Worm (Caenorhabditis elegans) whole organism, L1 larva: ENCODE data around the gene F13H8.3.
A peak's percentile ranks its signal among the peaks of the same experiment; 100 is the strongest.

ENCODE experiments used
- F16B12.6 ChIP-seq: fragments of 150-350 bp; optimal IDR thresholded peaks from 2 replicates; lab custom pipeline; 2014; ENCODE audit warnings: missing biosample characterization, missing genetic modification characterization
- Y116A8C.19 ChIP-seq: sonication (generic microtip); optimal IDR thresholded peaks from 2 replicates; lab custom pipeline; 2016; ENCODE audit warnings: missing compliant biosample characterization, missing genetic modification characterization, borderline replicate concordance
- alr-1 ChIP-seq: fragments of 200-800 bp; sonication (Bioruptor generic); optimal IDR thresholded peaks from 2 replicates; lab custom pipeline; 2018; ENCODE audit warnings: borderline replicate concordance, mild to moderate bottlenecking, missing genetic modification characterization, missing compliant biosample characterization
- aly-2 ChIP-seq: fragments of 150-350 bp; optimal IDR thresholded peaks from 2 replicates; lab custom pipeline; 2014; ENCODE audit warnings: missing biosample characterization, missing genetic modification characterization
- blmp-1 ChIP-seq: fragments of 150-350 bp; optimal IDR thresholded peaks from 2 replicates; lab custom pipeline; 2014; ENCODE audit warnings: missing biosample characterization, missing genetic modification characterization
- ceh-63 ChIP-seq: fragments of 200-800 bp; sonication (Bioruptor generic); optimal IDR thresholded peaks from 2 replicates; lab custom pipeline; 2018; ENCODE audit warnings: mild to moderate bottlenecking, missing genetic modification characterization, missing compliant biosample characterization
- ceh-82 ChIP-seq, 3 experiments: fragments of 150-350 bp in 1 of 3; sonication (generic microtip) in 2 of 3; optimal IDR thresholded peaks; 2 replicates each; lab custom pipeline; 2014 to 2017; ENCODE audit warnings: missing biosample characterization in 3 of 3, missing genetic modification characterization in 3 of 3
- ceh-88 ChIP-seq: fragments of 200-800 bp; sonication (Bioruptor generic); IDR thresholded peaks from 2 replicates; pipeline ENCODE4 v1.3.6; 2022; ENCODE audit warnings: missing genetic modification characterization, missing compliant biosample characterization
- dpl-1 ChIP-seq, 3 experiments: fragments of 150-350 bp in 2 of 3; sonication (generic microtip) in 1 of 3; optimal IDR thresholded peaks; 2 replicates each; lab custom pipeline; 2014 to 2017; ENCODE audit warnings: missing biosample characterization in 3 of 3, missing genetic modification characterization in 3 of 3, missing genetic modification reagents in 3 of 3
- dsc-1 ChIP-seq: sonication (generic microtip); optimal IDR thresholded peaks from 2 replicates; lab custom pipeline; 2016; ENCODE audit warnings: mild to moderate bottlenecking, missing genetic modification characterization, missing compliant biosample characterization
- efl-1 ChIP-seq, 4 experiments: fragments of 150-350 bp; optimal IDR thresholded peaks in 3 of 4; peaks in 1 of 4; 1 replicate in 1 of 4; 2 replicates in 3 of 4; lab custom pipeline; 2014; ENCODE audit warnings: missing biosample characterization in 2 of 4, missing genetic modification characterization in 2 of 4, missing genetic modification reagents in 2 of 4
- elt-2 ChIP-seq: sonication (generic microtip); optimal IDR thresholded peaks from 2 replicates; lab custom pipeline; 2016; ENCODE audit warnings: missing genetic modification characterization, mild to moderate bottlenecking, inconsistent platforms, missing compliant biosample characterization, missing genetic modification reagents
- elt-3 ChIP-seq, 6 experiments: fragments of 150-350 bp in 1 of 6; sonication (generic microtip); optimal IDR thresholded peaks; 2 replicates each; lab custom pipeline; 2017 to 2018; ENCODE audit warnings: missing biosample characterization in 6 of 6, missing genetic modification characterization in 6 of 6, inconsistent platforms in 1 of 6
- fkh-8 ChIP-seq: sonication (generic microtip); optimal IDR thresholded peaks from 2 replicates; lab custom pipeline; 2016; ENCODE audit warnings: mild to moderate bottlenecking, missing genetic modification characterization, missing compliant biosample characterization
- fos-1 ChIP-seq: fragments of 150-350 bp; optimal IDR thresholded peaks from 2 replicates; lab custom pipeline; 2014; ENCODE audit warnings: missing biosample characterization, missing genetic modification characterization
- hpl-2 ChIP-seq: fragments of 150-350 bp; optimal IDR thresholded peaks from 2 replicates; lab custom pipeline; 2014; ENCODE audit warnings: missing biosample characterization, missing genetic modification reagents, missing genetic modification characterization
- irx-1 ChIP-seq: sonication (generic microtip); optimal IDR thresholded peaks from 2 replicates; lab custom pipeline; 2016; ENCODE audit warnings: missing genetic modification characterization, missing compliant biosample characterization
- isw-1 ChIP-seq: fragments of 200-800 bp; sonication (Bioruptor generic); IDR thresholded peaks from 2 replicates; pipeline ENCODE4 v1.3.6; 2022; ENCODE audit warnings: missing genetic modification characterization, missing compliant biosample characterization
- lin-13 ChIP-seq: fragments of 150-350 bp; optimal IDR thresholded peaks from 2 replicates; lab custom pipeline; 2014; ENCODE audit warnings: missing biosample characterization, missing genetic modification reagents, missing genetic modification characterization
- lin-35 ChIP-seq, 2 experiments: fragments of 150-350 bp; optimal IDR thresholded peaks; 2 replicates each; lab custom pipeline; 2014; ENCODE audit warnings: missing biosample characterization in 2 of 2, missing genetic modification characterization in 2 of 2, missing genetic modification reagents in 2 of 2
- lir-3 ChIP-seq: sonication (generic microtip); optimal IDR thresholded peaks from 2 replicates; lab custom pipeline; 2016; ENCODE audit warnings: mild to moderate bottlenecking, missing genetic modification characterization, moderate library complexity, missing compliant biosample characterization; ENCODE audit not compliant: poor library complexity
- lsy-2 ChIP-seq, 2 experiments: fragments of 150-350 bp; optimal IDR thresholded peaks; 2 replicates each; lab custom pipeline; 2014; ENCODE audit warnings: missing biosample characterization in 2 of 2, missing genetic modification characterization in 2 of 2
- mep-1 ChIP-seq: fragments of 150-350 bp; optimal IDR thresholded peaks from 2 replicates; lab custom pipeline; 2014; ENCODE audit warnings: missing biosample characterization, missing genetic modification characterization
- nhr-47 ChIP-seq: sonication (generic microtip); optimal IDR thresholded peaks from 2 replicates; lab custom pipeline; 2016; ENCODE audit warnings: mild to moderate bottlenecking, missing genetic modification characterization, moderate library complexity, missing compliant biosample characterization
- nhr-71 ChIP-seq: sonication (generic microtip); optimal IDR thresholded peaks from 2 replicates; lab custom pipeline; 2016; ENCODE audit warnings: mild to moderate bottlenecking, missing genetic modification characterization, moderate library complexity, missing compliant biosample characterization
- nhr-77 ChIP-seq: fragments of 150-350 bp; optimal IDR thresholded peaks from 2 replicates; lab custom pipeline; 2014; ENCODE audit warnings: missing biosample characterization, missing genetic modification characterization
- pax-3 ChIP-seq: fragments of 200-800 bp; sonication (Bioruptor generic); optimal IDR thresholded peaks from 2 replicates; lab custom pipeline; 2018; ENCODE audit warnings: mild to moderate bottlenecking, missing genetic modification characterization, moderate library complexity, missing compliant biosample characterization
- pqm-1 ChIP-seq: sonication (generic microtip); optimal IDR thresholded peaks from 3 replicates; lab custom pipeline; 2017; ENCODE audit warnings: missing biosample characterization, missing genetic modification characterization
- snpc-4 ChIP-seq: fragments of 150-350 bp; optimal IDR thresholded peaks from 2 replicates; lab custom pipeline; 2014; ENCODE audit warnings: missing biosample characterization, missing genetic modification characterization
- snu-23 ChIP-seq: sonication (generic microtip); optimal IDR thresholded peaks from 2 replicates; lab custom pipeline; 2016; ENCODE audit warnings: missing genetic modification characterization, missing compliant biosample characterization
- sox-4 ChIP-seq: sonication (generic microtip); optimal IDR thresholded peaks from 2 replicates; lab custom pipeline; 2016; ENCODE audit warnings: missing genetic modification characterization, missing compliant biosample characterization
- sup-37 ChIP-seq: fragments of 200-800 bp; sonication (Bioruptor generic); optimal IDR thresholded peaks from 2 replicates; lab custom pipeline; 2018; ENCODE audit warnings: mild to moderate bottlenecking, missing genetic modification characterization, missing compliant biosample characterization
- tbx-2 ChIP-seq: sonication (generic microtip); optimal IDR thresholded peaks from 2 replicates; lab custom pipeline; 2016; ENCODE audit warnings: missing genetic modification characterization, missing compliant biosample characterization
- unc-130 ChIP-seq: fragments of 150-350 bp; optimal IDR thresholded peaks from 2 replicates; lab custom pipeline; 2017; ENCODE audit warnings: missing biosample characterization, missing genetic modification characterization, inconsistent platforms
- unc-30 ChIP-seq: sonication (generic microtip); optimal IDR thresholded peaks from 2 replicates; lab custom pipeline; 2017; ENCODE audit warnings: missing biosample characterization, missing genetic modification characterization
- unc-62 ChIP-seq: fragments of 150-350 bp; optimal IDR thresholded peaks from 2 replicates; lab custom pipeline; 2014; ENCODE audit warnings: missing biosample characterization, missing genetic modification reagents, missing genetic modification characterization
- unc-86 ChIP-seq: sonication (generic microtip); optimal IDR thresholded peaks from 2 replicates; lab custom pipeline; 2016; ENCODE audit warnings: missing genetic modification characterization, missing compliant biosample characterization
- vab-15 ChIP-seq: sonication (generic microtip); optimal IDR thresholded peaks from 2 replicates; lab custom pipeline; 2017; ENCODE audit warnings: missing genotype, mild to moderate bottlenecking, missing genetic modification characterization, missing compliant biosample characterization
- xbp-1 ChIP-seq: sonication (generic microtip); optimal IDR thresholded peaks from 2 replicates; lab custom pipeline; 2016; ENCODE audit warnings: missing genetic modification characterization, missing compliant biosample characterization

F13H8.3 gene

DNA sequence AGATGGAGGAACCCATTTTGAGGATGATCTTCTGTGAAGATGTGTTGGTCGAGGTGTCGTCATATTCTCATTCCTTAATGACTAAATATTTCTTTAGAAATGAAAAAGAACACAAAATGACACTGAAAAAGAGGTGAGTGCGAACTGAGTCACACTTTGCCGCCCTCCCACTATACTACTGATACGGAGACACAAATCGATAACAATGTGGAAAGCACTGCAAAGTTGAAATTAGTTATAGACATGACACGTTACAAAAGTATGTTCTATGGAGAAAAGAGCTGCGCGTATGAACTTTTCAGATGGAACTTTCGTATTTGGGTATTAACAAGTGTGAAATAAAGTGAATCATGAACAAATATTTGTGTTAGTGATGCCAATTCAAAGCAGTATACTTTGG lies 19.6 kb upstream of the F13H8.3 start, which contains the start of gene tat-4:
tat-4 (minus strand) TSS at position 117 of the 400 bp plus-strand sequence.
- TF ChIP-seq elt-3 (tag; optimal IDR thresholded peaks at IDR 0.05; lab: Kevin White, UChicago), result no peak
- no peak for TF ChIP-seq sox-4 (tag; lab: Kevin White, UChicago)
- no peak for TF ChIP-seq alr-1 (tag; lab: Kevin White, UChicago)
- peak in 1 of 2 experiments; percentile 26 for TF ChIP-seq lin-35 (GFP tag; optimal IDR thresholded peaks at IDR 0.05; lab: Kevin White, UChicago)

DNA sequence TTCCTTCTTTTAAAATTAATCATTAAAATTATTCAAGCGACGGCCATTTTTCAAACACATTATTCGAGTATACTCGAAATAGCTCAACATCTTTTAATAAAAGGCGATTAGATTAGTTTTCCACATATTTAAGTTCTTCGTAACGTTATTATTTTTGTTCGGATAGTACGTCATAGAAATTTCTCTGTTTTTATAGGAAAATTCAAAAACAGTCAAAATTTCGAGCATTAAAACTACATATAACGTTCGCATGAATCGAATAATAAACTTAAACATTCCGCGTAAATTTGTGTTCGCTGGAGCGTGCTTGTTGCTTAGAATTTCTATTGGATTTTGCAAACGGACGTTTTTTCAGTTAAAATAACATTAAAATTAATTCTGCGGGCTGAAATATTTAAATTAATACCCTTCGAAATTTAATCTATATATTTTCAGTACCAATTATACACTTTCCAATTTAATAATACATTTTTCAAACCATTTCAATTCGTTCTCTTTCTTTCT lies 18.5 kb upstream of the F13H8.3 start, which contains the start of gene blos-4:
blos-4 (plus strand) TSS at position 51 of the 504 bp plus-strand sequence.
- TF ChIP-seq snpc-4, result no peak
- TF ChIP-seq unc-30 (tag; lab: Kevin White, UChicago), result no peak
- TF ChIP-seq lsy-2 (tag; optimal IDR thresholded peaks at IDR 0.05; lab: Kevin White, UChicago), result peak in 1 of 2 experiments; percentile 30
- TF ChIP-seq nhr-71 (tag; lab: Kevin White, UChicago), result no peak
- TF ChIP-seq blmp-1, result peak; percentile 1
- TF ChIP-seq mep-1 (tag; lab: Kevin White, UChicago), result no peak
- peak; percentile 19 to 80 (median 67) for TF ChIP-seq dpl-1 (GFP tag; optimal IDR thresholded peaks at IDR 0.05; lab: Kevin White, UChicago)
- TF ChIP-seq lin-35 (GFP tag; optimal IDR thresholded peaks at IDR 0.05; lab: Kevin White, UChicago), result peak; percentile 37 to 90
- peak in 1 of 2 experiments; percentile 71 for TF ChIP-seq efl-1 (optimal IDR thresholded peaks at IDR 0.05; lab: Kevin White, UChicago)
- peak; percentile 78 to 97 for TF ChIP-seq efl-1 (GFP tag; optimal IDR thresholded peaks at IDR 0.05 in 1 of 2; lab: Kevin White, UChicago)

DNA sequence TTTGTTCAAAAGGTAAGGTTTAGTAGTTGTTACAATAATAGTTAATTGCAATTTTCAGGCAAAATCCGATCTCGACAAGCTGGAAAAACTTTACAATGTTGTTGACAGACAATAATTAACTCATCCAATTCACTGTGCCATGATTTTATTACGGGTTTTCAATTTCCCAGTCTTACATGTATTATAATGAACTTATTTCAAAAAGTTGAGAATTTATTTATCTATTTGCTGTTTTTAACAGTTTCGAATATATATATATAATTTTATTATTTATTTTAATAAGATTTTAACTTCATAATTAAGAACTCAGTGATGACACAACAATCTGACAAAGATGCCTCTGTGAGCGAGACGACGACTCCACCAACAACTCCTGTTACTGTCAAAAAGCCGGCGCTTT lies 17.7 kb upstream of the F13H8.3 start, which contains the start of gene lelo-1:
lelo-1 (plus strand) TSS at position 301 of the 400 bp plus-strand sequence.
- TF ChIP-seq efl-1 (optimal IDR thresholded peaks at IDR 0.05; lab: Kevin White, UChicago), result no peak
- peak in 1 of 2 experiments; percentile 30 for TF ChIP-seq efl-1 (GFP tag; optimal IDR thresholded peaks at IDR 0.05 in 1 of 2; lab: Kevin White, UChicago)
- TF ChIP-seq sox-4 (tag; lab: Kevin White, UChicago), result no peak

DNA sequence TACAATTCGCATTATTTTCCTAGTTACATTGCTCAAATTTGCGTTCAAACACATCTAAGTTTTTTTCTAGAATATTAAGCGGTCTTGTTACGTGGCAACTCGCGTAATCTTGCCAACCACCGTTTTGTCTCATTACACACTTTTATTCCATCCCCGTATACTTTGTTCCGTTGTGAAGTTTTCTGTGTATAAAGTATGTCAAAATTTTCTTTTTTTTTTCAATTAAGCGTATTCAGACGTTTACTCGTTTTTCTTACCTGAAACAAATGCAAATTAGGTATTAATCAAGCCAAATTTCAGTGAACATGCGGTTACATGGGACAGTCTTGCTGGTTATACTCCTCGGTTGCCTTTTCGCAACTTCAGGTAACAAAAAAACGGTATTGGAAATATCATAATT lies 16.8 kb upstream of the F13H8.3 start, which contains the start of gene T24H7.2:
T24H7.2 (plus strand) TSS at position 301 of the 400 bp plus-strand sequence.
- TF ChIP-seq ceh-63, result no peak
- TF ChIP-seq F16B12.6 (tag; lab: Kevin White, UChicago), result no peak
- no peak for TF ChIP-seq vab-15 (tag; lab: Kevin White, UChicago)
- no peak for TF ChIP-seq pqm-1 (tag; lab: Kevin White, UChicago)
- no peak for TF ChIP-seq sup-37 (GFP tag; lab: Kevin White, UChicago)
- no peak for TF ChIP-seq ceh-88 (GFP tag; lab: Robert Waterston, UW)
- no peak for TF ChIP-seq unc-86
- TF ChIP-seq tbx-2, result no peak
- no peak for TF ChIP-seq snpc-4
- TF ChIP-seq fkh-8, result no peak
- no peak for TF ChIP-seq lin-35 (GFP tag; optimal IDR thresholded peaks at IDR 0.05; lab: Kevin White, UChicago)
- TF ChIP-seq dsc-1 (tag; lab: Kevin White, UChicago), result no peak
- no peak for TF ChIP-seq aly-2 (tag; lab: Kevin White, UChicago)
- no peak for TF ChIP-seq lir-3 (tag; lab: Kevin White, UChicago)
- no peak for TF ChIP-seq nhr-47 (tag; lab: Kevin White, UChicago)
- no peak for TF ChIP-seq xbp-1
- no peak for TF ChIP-seq snu-23
- no peak for TF ChIP-seq unc-130
- TF ChIP-seq hpl-2, result no peak
- no peak for TF ChIP-seq lin-13 (GFP tag; lab: Kevin White, UChicago)

DNA sequence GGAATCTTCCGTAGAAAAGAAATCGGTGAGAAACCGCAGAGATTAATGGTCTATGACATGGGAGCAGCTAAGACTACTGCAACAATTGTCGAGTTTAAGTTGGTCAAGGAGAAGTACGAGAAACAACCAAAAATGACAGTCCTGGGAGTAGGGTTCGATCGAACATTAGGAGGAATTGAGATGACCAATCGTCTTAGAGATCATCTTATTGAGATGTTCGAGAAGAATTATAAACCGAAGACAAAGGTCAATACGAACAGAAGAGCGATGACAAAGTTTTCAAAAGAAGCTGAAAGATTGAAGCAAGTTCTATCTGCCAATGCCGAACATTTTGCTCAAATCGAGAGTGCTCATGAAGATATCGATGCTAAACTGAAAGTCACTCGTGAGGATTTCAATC lies 15.8 kb upstream of the F13H8.3 start:
- no peak for TF ChIP-seq efl-1 (optimal IDR thresholded peaks at IDR 0.05; lab: Kevin White, UChicago)
- peak in 1 of 2 experiments; percentile 56 for TF ChIP-seq efl-1 (GFP tag; optimal IDR thresholded peaks at IDR 0.05 in 1 of 2; lab: Kevin White, UChicago)
- no peak for TF ChIP-seq hpl-2

DNA sequence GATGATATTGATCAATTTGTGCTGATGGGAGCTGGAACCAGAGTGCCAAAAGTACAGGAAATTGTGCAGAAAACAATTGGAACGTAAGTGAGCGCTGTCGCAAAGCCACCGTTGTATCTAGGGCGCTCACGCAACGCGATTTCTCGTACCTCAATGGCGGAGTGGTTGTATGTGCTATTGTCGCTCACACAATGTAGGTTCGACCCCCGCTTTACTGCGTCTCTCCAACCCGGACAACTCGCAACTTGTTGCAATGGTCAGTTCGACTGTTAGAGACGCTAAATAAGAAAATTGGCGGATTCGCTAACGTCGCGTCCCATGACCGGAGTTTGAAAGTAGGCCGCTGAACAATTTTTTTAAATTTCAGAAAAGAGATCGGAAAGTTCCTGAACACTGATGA lies 15.3 kb upstream of the F13H8.3 start:
- no peak for TF ChIP-seq pax-3
- no peak for TF ChIP-seq vab-15 (tag; lab: Kevin White, UChicago)
- TF ChIP-seq fos-1 (tag; lab: Kevin White, UChicago), result peak; percentile 10
- no peak for TF ChIP-seq unc-62
- peak; percentile 29 for TF ChIP-seq elt-2 (tag; lab: Kevin White, UChicago)
- no peak for TF ChIP-seq Y116A8C.19 (tag; lab: Kevin White, UChicago)
- TF ChIP-seq unc-130, result peak; percentile 35
- peak; percentile 58 for TF ChIP-seq nhr-71 (tag; lab: Kevin White, UChicago)
- no peak for TF ChIP-seq isw-1 (GFP tag; lab: Robert Waterston, UW)
- TF ChIP-seq efl-1 (optimal IDR thresholded peaks at IDR 0.05; lab: Kevin White, UChicago), result peak; percentile 64 to 74
- TF ChIP-seq efl-1 (GFP tag; optimal IDR thresholded peaks at IDR 0.05 in 1 of 2; lab: Kevin White, UChicago), result peak; percentile 62 to 98
- TF ChIP-seq nhr-47 (tag; lab: Kevin White, UChicago), result peak; percentile 60
- peak; percentile 47 for TF ChIP-seq nhr-77 (tag; lab: Kevin White, UChicago)
- TF ChIP-seq snu-23, result peak; percentile 64
- peak; percentile 31 for TF ChIP-seq irx-1 (tag; lab: Kevin White, UChicago)
- peak; percentile 4 to 36 (median 20) for TF ChIP-seq ceh-82 (tag; optimal IDR thresholded peaks at IDR 0.05; lab: Kevin White, UChicago)
- peak; percentile 71 for TF ChIP-seq mep-1 (tag; lab: Kevin White, UChicago)
- peak; percentile 24 for TF ChIP-seq tbx-2
